Fruit fly (Drosophila melanogaster) Kc167 (cell line): Measurements from ENCODE around the gene CG13282.

ENCODE experiments used
- Myc ChIP-seq: fragments of >200 bp; optimal IDR thresholded peaks from 2 replicates; lab custom pipeline; 2017; ENCODE audit warnings: missing external identifiers
- Sin3A ChIP-seq: fragments of >200 bp; optimal IDR thresholded peaks from 2 replicates; lab custom pipeline; 2018; ENCODE audit warnings: missing external identifiers
- h ChIP-seq: fragments of >200 bp; optimal IDR thresholded peaks from 3 replicates; lab custom pipeline; 2018; ENCODE audit warnings: missing external identifiers
- insv ChIP-seq: fragments of >200 bp; optimal IDR thresholded peaks from 3 replicates; lab custom pipeline; 2018; ENCODE audit warnings: missing external identifiers
- psq ChIP-seq: fragments of >200 bp; optimal IDR thresholded peaks from 2 replicates; lab custom pipeline; 2017; ENCODE audit warnings: missing external identifiers
- ttk ChIP-seq: sonication (Bioruptor generic); optimal IDR thresholded peaks from 2 replicates; lab custom pipeline; 2017; ENCODE audit warnings: missing external identifiers

Gene CG13282

dm6 chr2L:16804376-16804934 lies 29.8 kb downstream of the CG13282 start, which contains the start of gene CG13272:
TSS of gene CG13272 (plus strand) at chr2L:16804884.
- TF ChIP-seq psq (lab: Kevin White, UChicago): no peak
- TF ChIP-seq Sin3A: no peak
- TF ChIP-seq Myc: no peak
- no peak for TF ChIP-seq insv (lab: Kevin White, UChicago)
- TF ChIP-seq h (lab: Kevin White, UChicago): no peak
- no peak for TF ChIP-seq ttk (lab: Kevin White, UChicago)

dm6 chr2L:16803638-16804037 lies 30.7 kb downstream of the CG13282 start:
- TF ChIP-seq ttk (lab: Kevin White, UChicago) (no peak), Sin3A (no peak), Myc (no peak), insv (lab: Kevin White, UChicago) (no peak), h (lab: Kevin White, UChicago) (no peak), psq (lab: Kevin White, UChicago) (no peak)

dm6 chr2L:16801578-16802152 lies 32.6 kb downstream of the CG13282 start:
- TF ChIP-seq Myc: no peak
- TF ChIP-seq h (lab: Kevin White, UChicago): no peak
- TF ChIP-seq psq (lab: Kevin White, UChicago): no peak
- TF ChIP-seq ttk (lab: Kevin White, UChicago): no peak
- TF ChIP-seq insv (lab: Kevin White, UChicago): no peak
- no peak for TF ChIP-seq Sin3A

dm6 chr2L:16799496-16799895 lies 34.8 kb downstream of the CG13282 start:
- TF ChIP-seq Myc: no peak
- TF ChIP-seq ttk (lab: Kevin White, UChicago): no peak
- no peak for TF ChIP-seq Sin3A
- TF ChIP-seq h (lab: Kevin White, UChicago): no peak
- no peak for TF ChIP-seq psq (lab: Kevin White, UChicago)
- no peak for TF ChIP-seq insv (lab: Kevin White, UChicago)

dm6 chr2L:16798705-16799104 lies 35.6 kb downstream of the CG13282 start, which contains the start of gene Ugt37D1:
TSS of gene Ugt37D1 (plus strand) at chr2L:16799025.
- TF ChIP-seq Myc (no peak), h (lab: Kevin White, UChicago) (no peak), Sin3A (no peak), psq (lab: Kevin White, UChicago) (no peak), ttk (lab: Kevin White, UChicago) (no peak), insv (lab: Kevin White, UChicago) (no peak)

- no peak for TF ChIP-seq ttk (lab: Kevin White, UChicago)
- no peak for TF ChIP-seq Myc
- TF ChIP-seq insv (lab: Kevin White, UChicago): no peak
- no peak for TF ChIP-seq Sin3A
- no peak for TF ChIP-seq h (lab: Kevin White, UChicago)
- no peak for TF ChIP-seq psq (lab: Kevin White, UChicago)
These were observed 38.1 kb downstream of the CG13282 start, which contains the start of gene Ugt37E1 for dm6 chr2L:16796104-16796645. TSS of gene Ugt37E1 (plus strand) at chr2L:16796595.

dm6 chr2L:16793970-16794369 lies 40.3 kb downstream of the CG13282 start, which contains the start of gene Ugt37C2:
TSS of gene Ugt37C2 (plus strand) at chr2L:16794211.
- TF ChIP-seq Myc (no peak), psq (lab: Kevin White, UChicago) (no peak), Sin3A (no peak)

- TF ChIP-seq insv (lab: Kevin White, UChicago): no peak
- TF ChIP-seq psq (lab: Kevin White, UChicago): no peak
- no peak for TF ChIP-seq h (lab: Kevin White, UChicago)
- TF ChIP-seq Myc: no peak
These were observed 43.0 kb downstream of the CG13282 start, which contains the start of gene CG17928 for dm6 chr2L:16791345-16791744. TSS of gene CG17928 (plus strand) at chr2L:16791568.

- TF ChIP-seq insv (lab: Kevin White, UChicago) (no peak), Myc (no peak), h (lab: Kevin White, UChicago) (no peak), psq (lab: Kevin White, UChicago) (no peak), ttk (lab: Kevin White, UChicago) (no peak), Sin3A (no peak)
These were observed 43.5 kb downstream of the CG13282 start, which contains the start of gene Cyt-b5-r for dm6 chr2L:16790671-16791270. TSS of gene Cyt-b5-r (minus strand) at chr2L:16790721.

- TF ChIP-seq ttk (lab: Kevin White, UChicago) (no peak), h (lab: Kevin White, UChicago) (no peak), Sin3A (no peak), psq (lab: Kevin White, UChicago) (no peak), Myc (no peak), insv (lab: Kevin White, UChicago) (no peak)
These were observed 44.4 kb downstream of the CG13282 start for dm6 chr2L:16789880-16790279.

dm6 chr2L:16788885-16789284 lies 45.4 kb downstream of the CG13282 start:
- TF ChIP-seq Myc: no peak
- no peak for TF ChIP-seq insv (lab: Kevin White, UChicago)
- no peak for TF ChIP-seq h (lab: Kevin White, UChicago)
- TF ChIP-seq psq (lab: Kevin White, UChicago): no peak
- TF ChIP-seq ttk (lab: Kevin White, UChicago): no peak
- no peak for TF ChIP-seq Sin3A

dm6 chr2L:16787548-16787947 lies 46.8 kb downstream of the CG13282 start:
- TF ChIP-seq psq (lab: Kevin White, UChicago) (no peak), ttk (lab: Kevin White, UChicago) (no peak)
